Fruit fly (Drosophila melanogaster): ENCODE data around the gene RhoGEF3.

- TF ChIP-seq CG32772 (GFP tag; IDR thresholded peaks at IDR 0.05) = no peak
- TF ChIP-seq D (optimal IDR thresholded peaks at IDR 0.05) = no peak
- no peak for TF ChIP-seq D (GFP tag; optimal IDR thresholded peaks at IDR 0.05)
- no peak for TF ChIP-seq ash1 (GFP tag; optimal IDR thresholded peaks at IDR 0.05)
- TF ChIP-seq Poxn (GFP tag; IDR thresholded peaks at IDR 0.05) = no peak
- no peak for TF ChIP-seq grau (tag; optimal IDR thresholded peaks at IDR 0.05)
- no peak for TF ChIP-seq Optix (GFP tag; IDR thresholded peaks at IDR 0.05)
- TF ChIP-seq HHEX (GFP tag; optimal IDR thresholded peaks at IDR 0.05) = no peak
- TF ChIP-seq CG3281 (GFP tag; optimal IDR thresholded peaks at IDR 0.05) = no peak
- no peak for TF ChIP-seq nerfin-2 (GFP tag; IDR thresholded peaks at IDR 0.05; ENCODE audit: partially characterized antibody)
- TF ChIP-seq bowl (GFP tag; IDR thresholded peaks at IDR 0.05) = no peak
- no peak for TF ChIP-seq CG2129 (GFP tag; IDR thresholded peaks at IDR 0.05; ENCODE audit: partially characterized antibody)
- TF ChIP-seq slp2 (GFP tag; optimal IDR thresholded peaks at IDR 0.05) = no peak
- TF ChIP-seq CG6765 (GFP tag; optimal IDR thresholded peaks at IDR 0.05) = no peak
- no peak for TF ChIP-seq CG17912 (GFP tag; optimal IDR thresholded peaks at IDR 0.05)
These were observed 10.2 kb upstream of the RhoGEF3 start, which contains the start of gene miple1 for dm6 chr3L:267083-267482.

Measured in whole organism, embryonic.